Fruit fly (Drosophila melanogaster) whole organism, embryonic: ENCODE measurements around the gene tai.

Source experiments
- Asciz ChIP-seq: fragments of 200-800 bp; sonication (Bioruptor generic); optimal IDR thresholded peaks from 2 replicates; lab custom pipeline; 2017; ENCODE audit warnings: missing biosample characterization, mild to moderate bottlenecking, missing genetic modification characterization, missing genetic modification reagents
- B-H2 ChIP-seq: fragments of 200-800 bp; sonication (Bioruptor generic); optimal IDR thresholded peaks from 2 replicates; lab custom pipeline; 2018; ENCODE audit warnings: missing biosample characterization, mild to moderate bottlenecking, missing genetic modification characterization
- CG10462 ChIP-seq: fragments of 200-800 bp; sonication (Bioruptor generic); optimal IDR thresholded peaks from 2 replicates; lab custom pipeline; 2016; ENCODE audit warnings: missing biosample characterization, missing genetic modification characterization
- CG10543 ChIP-seq: fragments of 200-800 bp; sonication (Bioruptor generic); optimal IDR thresholded peaks from 3 replicates; lab custom pipeline; 2017; ENCODE audit warnings: missing biosample characterization, mild to moderate bottlenecking, missing genetic modification characterization, moderate library complexity
- CG10959 ChIP-seq: fragments of 200-800 bp; sonication (Bioruptor generic); IDR thresholded peaks from 2 replicates; pipeline ENCODE4 v1.3.6; 2022; ENCODE audit warnings: missing biosample characterization, missing genetic modification characterization
- CG11398 ChIP-seq: fragments of 200-800 bp; sonication (Bioruptor generic); optimal IDR thresholded peaks from 2 replicates; lab custom pipeline; 2016; ENCODE audit warnings: missing biosample characterization, missing genetic modification characterization
- CG11560 ChIP-seq: fragments of 200-800 bp; sonication (Bioruptor generic); IDR thresholded peaks from 3 replicates; pipeline ENCODE4 v1.3.6; 2022; ENCODE audit warnings: missing biosample characterization, missing genetic modification characterization
- CG12299 ChIP-seq: fragments of 200-800 bp; sonication (Bioruptor generic); optimal IDR thresholded peaks from 2 replicates; lab custom pipeline; 2018; ENCODE audit warnings: missing biosample characterization, mild to moderate bottlenecking, missing genetic modification characterization
- CG12391 ChIP-seq: fragments of 200-800 bp; sonication (Bioruptor generic); optimal IDR thresholded peaks from 3 replicates; lab custom pipeline; 2018; ENCODE audit warnings: missing biosample characterization, mild to moderate bottlenecking, missing genetic modification characterization, moderate library complexity
- CG14710 ChIP-seq: fragments of 200-800 bp; sonication (Bioruptor generic); optimal IDR thresholded peaks from 3 replicates; lab custom pipeline; 2019; ENCODE audit warnings: missing biosample characterization, mild to moderate bottlenecking, missing genetic modification characterization, moderate library complexity
- CG1602 ChIP-seq: fragments of 200-800 bp; sonication (Bioruptor generic); optimal IDR thresholded peaks from 3 replicates; lab custom pipeline; 2016; ENCODE audit warnings: missing biosample characterization, missing genetic modification characterization
- CG18262 ChIP-seq: fragments of 200-800 bp; optimal IDR thresholded peaks from 3 replicates; lab custom pipeline; 2019; ENCODE audit warnings: missing biosample characterization, mild to moderate bottlenecking, missing genetic modification characterization, moderate library complexity
- CG2712 ChIP-seq: fragments of 200-800 bp; optimal IDR thresholded peaks from 3 replicates; lab custom pipeline; 2019; ENCODE audit warnings: missing biosample characterization, mild to moderate bottlenecking, missing genetic modification characterization, moderate library complexity
- CG3838 ChIP-seq: fragments of 200-800 bp; sonication (Bioruptor generic); optimal IDR thresholded peaks from 3 replicates; lab custom pipeline; 2016; ENCODE audit warnings: missing biosample characterization, missing genetic modification characterization
- CG3847 ChIP-seq: fragments of 200-800 bp; sonication (Bioruptor generic); IDR thresholded peaks from 2 replicates; pipeline ENCODE4 v1.3.6; 2022; ENCODE audit warnings: missing biosample characterization, missing genetic modification characterization
- CG4404 ChIP-seq: fragments of 200-800 bp; sonication (Bioruptor generic); IDR thresholded peaks from 2 replicates; pipeline ENCODE4 v1.3.6; 2022; ENCODE audit warnings: missing biosample characterization, missing genetic modification characterization
- CG4424 ChIP-seq: fragments of 200-800 bp; sonication (Bioruptor generic); optimal IDR thresholded peaks from 3 replicates; lab custom pipeline; 2016; ENCODE audit warnings: missing biosample characterization, missing genetic modification characterization
- CG5953 ChIP-seq: fragments of 200-800 bp; sonication (Bioruptor generic); IDR thresholded peaks from 2 replicates; pipeline ENCODE4 v1.3.6; 2022; ENCODE audit warnings: missing biosample characterization, missing genetic modification characterization
- CG6254 ChIP-seq: fragments of 200-800 bp; sonication (Bioruptor generic); optimal IDR thresholded peaks from 3 replicates; lab custom pipeline; 2017; ENCODE audit warnings: mild to moderate bottlenecking, missing biosample characterization, missing genetic modification reagents, missing genetic modification characterization
- CG6854 ChIP-seq: fragments of 200-800 bp; sonication (Bioruptor generic); optimal IDR thresholded peaks from 3 replicates; lab custom pipeline; 2017; ENCODE audit warnings: missing biosample characterization, mild to moderate bottlenecking, missing genetic modification characterization
- CG7271 ChIP-seq: fragments of 200-800 bp; sonication (Bioruptor generic); optimal IDR thresholded peaks from 2 replicates; lab custom pipeline; 2018; ENCODE audit warnings: missing biosample characterization, mild to moderate bottlenecking, missing genetic modification characterization, moderate library complexity
- CG7928 ChIP-seq: fragments of 200-800 bp; sonication (Bioruptor generic); optimal IDR thresholded peaks from 2 replicates; lab custom pipeline; 2017; ENCODE audit warnings: missing biosample characterization, mild to moderate bottlenecking, missing genetic modification characterization
- CG8281 ChIP-seq: fragments of 200-800 bp; sonication (Bioruptor generic); optimal IDR thresholded peaks from 2 replicates; lab custom pipeline; 2018; ENCODE audit warnings: missing biosample characterization, mild to moderate bottlenecking, missing genetic modification characterization, moderate library complexity
- CG9817 ChIP-seq: fragments of 200-800 bp; sonication (Bioruptor generic); optimal IDR thresholded peaks from 2 replicates; lab custom pipeline; 2018; ENCODE audit warnings: missing biosample characterization, mild to moderate bottlenecking, missing genetic modification characterization, moderate library complexity
- Dek ChIP-seq: fragments of 200-800 bp; sonication (Bioruptor generic); optimal IDR thresholded peaks from 3 replicates; lab custom pipeline; 2019; ENCODE audit warnings: missing biosample characterization, mild to moderate bottlenecking, missing genetic modification characterization, moderate library complexity
- GATAe ChIP-seq: fragments of 200-800 bp; sonication (Bioruptor generic); conservative IDR thresholded peaks from 2 replicates; pipeline ENCODE4 v1.3.6; 2022; ENCODE audit warnings: missing biosample characterization, missing genetic modification characterization
- H15 ChIP-seq: fragments of 200-800 bp; sonication (Bioruptor generic); IDR thresholded peaks from 3 replicates; pipeline ENCODE4 v1.3.6; 2022; ENCODE audit warnings: missing biosample characterization, missing genetic modification characterization
- HLH54F ChIP-seq: fragments of 200-800 bp; sonication (Bioruptor generic); optimal IDR thresholded peaks from 3 replicates; lab custom pipeline; 2016; ENCODE audit warnings: missing biosample characterization, missing genetic modification characterization
- HLHmδ ChIP-seq: fragments of 200-800 bp; sonication (Bioruptor generic); optimal IDR thresholded peaks from 2 replicates; lab custom pipeline; 2018; ENCODE audit warnings: missing biosample characterization, mild to moderate bottlenecking, missing genetic modification characterization, moderate library complexity
- Hmr ChIP-seq: fragments of 200-800 bp; sonication (Bioruptor generic); optimal IDR thresholded peaks from 3 replicates; lab custom pipeline; 2017; ENCODE audit warnings: mild to moderate bottlenecking, missing biosample characterization, missing genetic modification reagents, missing genetic modification characterization
- Kr ChIP-seq: fragments of 200-800 bp; sonication (Bioruptor generic); optimal IDR thresholded peaks from 2 replicates; lab custom pipeline; 2017; ENCODE audit warnings: missing biosample characterization, mild to moderate bottlenecking, missing genetic modification characterization
- Lim3 ChIP-seq: fragments of 200-800 bp; sonication (Bioruptor generic); IDR thresholded peaks from 2 replicates; pipeline ENCODE4 v1.3.6; 2022; ENCODE audit warnings: missing biosample characterization, missing genetic modification characterization
- Mad ChIP-seq: fragments of 200-800 bp; sonication (Bioruptor generic); optimal IDR thresholded peaks from 2 replicates; lab custom pipeline; 2016; ENCODE audit warnings: missing biosample characterization, missing genetic modification characterization
- NK7.1 ChIP-seq: fragments of 200-800 bp; sonication (Bioruptor generic); optimal IDR thresholded peaks from 3 replicates; lab custom pipeline; 2016; ENCODE audit warnings: missing biosample characterization, missing genetic modification characterization
- Pdp1 ChIP-seq, 2 experiments: fragments of 200-800 bp; sonication (Bioruptor generic); optimal IDR thresholded peaks; 3 replicates each; lab custom pipeline; 2016; ENCODE audit warnings: missing biosample characterization in 2 of 2, missing genetic modification characterization in 2 of 2, mild to moderate bottlenecking in 1 of 2, moderate library complexity in 1 of 2
- Poxn ChIP-seq: fragments of 200-800 bp; sonication (Bioruptor generic); IDR thresholded peaks from 2 replicates; pipeline ENCODE4 v1.3.6; 2022; ENCODE audit warnings: missing biosample characterization, missing genetic modification characterization
- bcd ChIP-seq: fragments of 200-800 bp; sonication (Bioruptor generic); optimal IDR thresholded peaks from 2 replicates; lab custom pipeline; 2017; ENCODE audit warnings: missing biosample characterization, mild to moderate bottlenecking, missing genetic modification characterization
- cad ChIP-seq: fragments of >200 bp; optimal IDR thresholded peaks from 2 replicates; lab custom pipeline; 2017; ENCODE audit warnings: missing biosample characterization, missing genetic modification characterization
- caup ChIP-seq: fragments of 200-800 bp; sonication (Bioruptor generic); optimal IDR thresholded peaks from 3 replicates; lab custom pipeline; 2017; ENCODE audit warnings: missing biosample characterization, mild to moderate bottlenecking, missing genetic modification characterization, moderate library complexity; ENCODE audit not compliant: severe bottlenecking
- crp ChIP-seq, 2 experiments: fragments of 200-800 bp; sonication (Bioruptor generic); optimal IDR thresholded peaks; 2 replicates in 1 of 2; 3 replicates in 1 of 2; lab custom pipeline; 2017; ENCODE audit warnings: missing biosample characterization in 2 of 2, missing genetic modification characterization in 2 of 2, mild to moderate bottlenecking in 1 of 2, moderate library complexity in 1 of 2
- da ChIP-seq: fragments of 200-800 bp; sonication (Bioruptor generic); optimal IDR thresholded peaks from 2 replicates; lab custom pipeline; 2016; ENCODE audit warnings: missing biosample characterization, missing genetic modification characterization
- fd102C ChIP-seq: fragments of 200-800 bp; sonication (Bioruptor generic); optimal IDR thresholded peaks from 2 replicates; lab custom pipeline; 2018; ENCODE audit warnings: missing biosample characterization, mild to moderate bottlenecking, missing genetic modification characterization, moderate library complexity
- fu2 ChIP-seq: fragments of 200-800 bp; sonication (Bioruptor generic); optimal IDR thresholded peaks from 2 replicates; lab custom pipeline; 2016; ENCODE audit warnings: missing biosample characterization, missing genetic modification characterization
- gce ChIP-seq: fragments of 200-800 bp; sonication (Bioruptor generic); IDR thresholded peaks from 3 replicates; pipeline ENCODE4 v1.3.6; 2022; ENCODE audit warnings: missing biosample characterization, missing genetic modification characterization
- jumu ChIP-seq: fragments of 200-800 bp; sonication (Bioruptor generic); optimal IDR thresholded peaks from 3 replicates; lab custom pipeline; 2016; ENCODE audit warnings: missing biosample characterization, missing genetic modification characterization
- nerfin-1 ChIP-seq: fragments of 200-800 bp; sonication (Bioruptor generic); optimal IDR thresholded peaks from 3 replicates; lab custom pipeline; 2019; ENCODE audit warnings: missing biosample characterization, mild to moderate bottlenecking, missing genetic modification characterization, moderate library complexity
- ranshi ChIP-seq: fragments of 200-800 bp; sonication (Bioruptor generic); IDR thresholded peaks from 2 replicates; pipeline ENCODE4 v1.3.6; 2022; ENCODE audit warnings: missing biosample characterization, missing genetic modification characterization
- sens-2 ChIP-seq: fragments of 200-800 bp; sonication (Bioruptor generic); IDR thresholded peaks from 2 replicates; pipeline ENCODE4 v1.3.6; 2022; ENCODE audit warnings: missing biosample characterization, missing genetic modification characterization
- usp ChIP-seq: fragments of >200 bp; optimal IDR thresholded peaks from 2 replicates; lab custom pipeline; 2017; ENCODE audit warnings: missing biosample characterization, missing genetic modification characterization
- wor ChIP-seq: fragments of 200-800 bp; sonication (Bioruptor generic); IDR thresholded peaks from 2 replicates; pipeline ENCODE4 v1.3.6; 2022; ENCODE audit warnings: missing biosample characterization, missing genetic modification characterization
- z ChIP-seq: fragments of 200-800 bp; sonication (Bioruptor generic); IDR thresholded peaks from 3 replicates; pipeline ENCODE4 v1.3.6; 2022; ENCODE audit warnings: missing biosample characterization, missing genetic modification characterization

tai gene

DNA sequence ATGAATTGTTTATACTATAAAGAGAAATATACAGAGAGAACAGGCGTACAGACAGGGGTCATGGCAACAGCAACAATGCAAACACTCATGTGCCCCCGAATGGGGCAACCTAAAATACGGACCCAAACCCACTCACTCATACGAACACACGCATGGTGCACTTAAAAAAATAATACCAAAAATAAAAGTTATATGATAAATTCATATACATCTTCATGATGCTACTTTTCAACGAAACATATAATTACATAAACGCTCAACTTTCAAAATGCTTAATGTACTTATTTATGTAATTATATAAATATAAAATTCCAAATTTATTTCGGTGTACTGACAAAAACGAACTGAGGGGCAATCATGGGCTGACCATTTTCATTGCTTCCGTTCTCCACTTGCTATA, 33.4 kb upstream of the tai start (continued):
- TF ChIP-seq CG12391 (tag; lab: Kevin White, UChicago) = peak; percentile 90
- peak; percentile 94 for TF ChIP-seq CG2712 (tag; lab: Kevin White, UChicago)
- TF ChIP-seq wor (GFP tag; lab: Robert Waterston, UW) = peak; percentile 53; the same call in 1 of the 2 replicates
- peak; percentile 68 for TF ChIP-seq bcd (GFP tag; lab: Kevin White, UChicago)
- TF ChIP-seq HLHmδ = no peak
- TF ChIP-seq Poxn (GFP tag; lab: Robert Waterston, UW) = no peak
- peak; percentile 76 for TF ChIP-seq nerfin-1 (tag; lab: Kevin White, UChicago)
- no peak for TF ChIP-seq CG11560 (tag; lab: Robert Waterston, UW)
- peak; percentile 61; the same call in 1 of the 3 replicates for TF ChIP-seq H15 (GFP tag; lab: Robert Waterston, UW)
- TF ChIP-seq jumu (GFP tag; lab: Kevin White, UChicago) = no peak
- TF ChIP-seq CG11398 (GFP tag; lab: Kevin White, UChicago) = no peak
- TF ChIP-seq fu2 (GFP tag; lab: Kevin White, UChicago) = no peak
- no peak for TF ChIP-seq CG3838 (GFP tag; lab: Kevin White, UChicago)
- TF ChIP-seq sens-2 (GFP tag; lab: Robert Waterston, UW) = no peak
- TF ChIP-seq CG4424 (GFP tag; lab: Kevin White, UChicago) = peak; percentile 78
- TF ChIP-seq CG7271 = peak; percentile 31
- TF ChIP-seq ranshi (GFP tag; lab: Robert Waterston, UW) = peak; percentile 77
- TF ChIP-seq CG10543 (GFP tag; lab: Kevin White, UChicago) = no peak
- TF ChIP-seq HLH54F (GFP tag; lab: Kevin White, UChicago) = no peak
- TF ChIP-seq CG5953 = no peak
- no peak for TF ChIP-seq CG6854
- peak; percentile 60 for TF ChIP-seq CG12299 (tag; lab: Kevin White, UChicago)
- no peak for TF ChIP-seq Lim3 (GFP tag; lab: Robert Waterston, UW)
- no peak for TF ChIP-seq NK7.1 (GFP tag; lab: Kevin White, UChicago)
- no peak for TF ChIP-seq cad (GFP tag; lab: Kevin White, UChicago)
- peak; percentile 41; the same call in 1 of the 3 replicates for TF ChIP-seq gce (GFP tag; lab: Robert Waterston, UW)
- TF ChIP-seq CG9817 (tag; lab: Kevin White, UChicago) = peak; percentile 60
- peak; percentile 35; the same call in 1 of the 2 replicates for TF ChIP-seq CG3847 (GFP tag; lab: Robert Waterston, UW)
- TF ChIP-seq CG10462 = peak; percentile 32
- TF ChIP-seq CG14710 (tag; lab: Kevin White, UChicago) = peak; percentile 90
- no peak for TF ChIP-seq crp (GFP tag; optimal IDR thresholded peaks at IDR 0.05; lab: Kevin White, UChicago)
- peak; percentile 12 for TF ChIP-seq caup (GFP tag; lab: Kevin White, UChicago)
- no peak for TF ChIP-seq Kr (GFP tag; lab: Kevin White, UChicago)
- peak; percentile 82 for TF ChIP-seq CG6254 (GFP tag; lab: Kevin White, UChicago)
- TF ChIP-seq z (GFP tag; lab: Robert Waterston, UW) = no peak
- no peak for TF ChIP-seq B-H2 (GFP tag; lab: Kevin White, UChicago)
- TF ChIP-seq GATAe (GFP tag; lab: Robert Waterston, UW) = no peak
- peak; percentile 2 for TF ChIP-seq Mad (GFP tag; lab: Kevin White, UChicago)
- TF ChIP-seq Asciz (GFP tag; lab: Kevin White, UChicago) = peak; percentile 79
- peak; percentile 58 for TF ChIP-seq CG1602 (GFP tag; lab: Kevin White, UChicago)
- peak; percentile 39; the same call in 1 of the 2 replicates for TF ChIP-seq CG10959 (GFP tag; lab: Robert Waterston, UW)
- peak; percentile 50 for TF ChIP-seq Hmr
- peak; percentile 92 for TF ChIP-seq CG18262 (tag; lab: Kevin White, UChicago)
- no peak for TF ChIP-seq usp (GFP tag; lab: Kevin White, UChicago)
- TF ChIP-seq CG7928 (GFP tag; lab: Kevin White, UChicago) = no peak
- TF ChIP-seq Pdp1 (GFP tag; optimal IDR thresholded peaks at IDR 0.05; lab: Kevin White, UChicago) = peak in 1 of 2 experiments; percentile 29
- peak; percentile 38; the same call in 1 of the 2 replicates for TF ChIP-seq CG4404 (GFP tag; lab: Robert Waterston, UW)
- TF ChIP-seq CG8281 (tag; lab: Kevin White, UChicago) = peak; percentile 52
- TF ChIP-seq fd102C = no peak
- TF ChIP-seq da (GFP tag; lab: Kevin White, UChicago) = no peak
- peak; percentile 46 for TF ChIP-seq Dek (tag; lab: Kevin White, UChicago)
